Worm (Caenorhabditis elegans): ENCODE measurements around the gene let-70.

The let-70 gene

ce11 chrIV:11082789-11083235 lies 759 bp upstream of the let-70 start:
- no peak for TF ChIP-seq sea-1 (GFP tag; conservative IDR thresholded peaks at IDR 0.05)
- TF ChIP-seq hnd-1 (tag; optimal IDR thresholded peaks at IDR 0.05): no peak
- no peak for TF ChIP-seq flt-1 (GFP tag; IDR thresholded peaks at IDR 0.05)
- no peak for TF ChIP-seq ceh-13 (GFP tag; optimal IDR thresholded peaks at IDR 0.05)
- peak; percentile 51 for TF ChIP-seq hmg-4 (GFP tag; optimal IDR thresholded peaks at IDR 0.05)
- peak; percentile 80 for TF ChIP-seq F13C5.2 (tag; optimal IDR thresholded peaks at IDR 0.05)
- TF ChIP-seq tra-4 (tag; optimal IDR thresholded peaks at IDR 0.05): no peak
- 0 out of 2 replicates have a peak, but pooled peaks have one; percentile 9 for TF ChIP-seq tbx-37 (GFP tag; conservative IDR thresholded peaks at IDR 0.05)

DNA sequence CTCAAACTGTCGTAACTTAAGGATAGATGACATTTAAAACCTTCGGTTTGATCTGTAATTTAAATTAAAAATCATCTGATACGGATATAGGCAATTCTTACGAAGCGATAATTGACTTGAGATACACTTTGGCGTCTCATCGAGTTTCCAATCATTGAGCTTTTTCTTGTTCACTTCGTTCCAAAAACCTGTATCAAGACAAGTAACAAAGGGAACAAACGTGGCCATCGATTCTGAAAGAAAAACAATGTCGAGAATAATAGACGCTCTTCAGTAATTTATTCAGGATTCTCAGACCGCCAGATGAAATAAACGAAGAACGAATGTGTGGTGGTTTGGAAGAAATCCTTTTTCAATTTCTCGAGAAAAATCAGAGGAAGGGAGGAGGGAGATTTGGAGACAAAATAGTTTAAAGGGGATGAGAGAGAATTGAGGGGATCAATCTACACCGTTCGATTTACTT lies 1.2 kb downstream of the let-70 start, which contains the start of gene atg-7:
TSS of gene atg-7 (minus strand) at position 233 of the 463 bp plus-strand sequence.
- TF ChIP-seq pes-1 (GFP tag; IDR thresholded peaks at IDR 0.05) (no peak), B0310.2 (tag; optimal IDR thresholded peaks at IDR 0.05) (no peak), ets-7 (tag; optimal IDR thresholded peaks at IDR 0.05) (no peak), aly-1 (tag; optimal IDR thresholded peaks at IDR 0.05) (no peak), sea-1 (GFP tag; conservative IDR thresholded peaks at IDR 0.05) (no peak)

ce11 chrIV:11078482-11078881 lies 3.6 kb downstream of the let-70 start, which contains the start of gene Y5F2A.4:
Y5F2A.4 (minus strand) TSS chrIV:11078582.
- TF ChIP-seq tra-4 (tag; optimal IDR thresholded peaks at IDR 0.05): no peak
- TF ChIP-seq aly-1 (tag; optimal IDR thresholded peaks at IDR 0.05): no peak
- no peak for TF ChIP-seq ama-1 (optimal IDR thresholded peaks at IDR 0.05)
- no peak for TF ChIP-seq scrt-1 (GFP tag; IDR thresholded peaks at IDR 0.05)
- no peak for TF ChIP-seq hmbx-1 (tag; optimal IDR thresholded peaks at IDR 0.05)

- TF ChIP-seq hnd-1 (tag; optimal IDR thresholded peaks at IDR 0.05): peak; percentile 29
These were observed 11.2 kb downstream of the let-70 start for ce11 chrIV:11070895-11071294.

DNA sequence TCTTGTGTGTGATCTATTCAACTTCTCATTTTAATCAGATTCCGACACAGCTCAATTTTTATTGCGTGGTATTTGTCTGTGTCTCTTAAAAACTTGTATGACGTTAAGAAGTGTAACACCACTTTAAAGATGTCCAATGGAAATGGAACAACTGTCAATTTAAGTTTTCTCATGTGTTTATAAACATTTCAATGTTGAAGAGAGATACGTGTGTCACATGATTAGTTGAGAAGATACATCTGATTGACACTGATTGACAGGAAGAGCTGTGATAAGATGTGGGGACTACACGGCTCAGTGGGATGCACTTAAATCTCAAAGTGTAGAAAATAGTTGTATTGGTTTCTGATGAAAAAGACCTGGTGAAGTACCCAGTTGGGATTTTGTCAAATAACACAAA lies 13.7 kb downstream of the let-70 start:
- TF ChIP-seq tra-4 (tag; optimal IDR thresholded peaks at IDR 0.05) (no peak), pes-1 (GFP tag; IDR thresholded peaks at IDR 0.05) (no peak), ceh-13 (GFP tag; optimal IDR thresholded peaks at IDR 0.05) (no peak), scrt-1 (GFP tag; IDR thresholded peaks at IDR 0.05) (no peak), F13C5.2 (tag; optimal IDR thresholded peaks at IDR 0.05) (no peak), hnd-1 (tag; optimal IDR thresholded peaks at IDR 0.05) (no peak), sea-1 (GFP tag; conservative IDR thresholded peaks at IDR 0.05) (no peak)

- TF ChIP-seq pes-1 (GFP tag; IDR thresholded peaks at IDR 0.05) (no peak), ceh-36 (tag; optimal IDR thresholded peaks at IDR 0.05) (no peak), tbx-37 (GFP tag; conservative IDR thresholded peaks at IDR 0.05) (no peak), ama-1 (optimal IDR thresholded peaks at IDR 0.05) (no peak), hmbx-1 (tag; optimal IDR thresholded peaks at IDR 0.05) (no peak), ceh-13 (GFP tag; optimal IDR thresholded peaks at IDR 0.05) (no peak), scrt-1 (GFP tag; IDR thresholded peaks at IDR 0.05) (no peak), tbx-11 (GFP tag; IDR thresholded peaks at IDR 0.05) (no peak), hmg-4 (GFP tag; optimal IDR thresholded peaks at IDR 0.05) (no peak), aly-1 (tag; optimal IDR thresholded peaks at IDR 0.05) (no peak), flt-1 (GFP tag; IDR thresholded peaks at IDR 0.05) (no peak), B0310.2 (tag; optimal IDR thresholded peaks at IDR 0.05) (no peak), ets-7 (tag; optimal IDR thresholded peaks at IDR 0.05) (no peak), sea-1 (GFP tag; conservative IDR thresholded peaks at IDR 0.05) (no peak), F13C5.2 (tag; optimal IDR thresholded peaks at IDR 0.05) (no peak), hnd-1 (tag; optimal IDR thresholded peaks at IDR 0.05) (no peak)
These were observed 15.1 kb downstream of the let-70 start, which contains the start of gene ttr-17 for ce11 chrIV:11067003-11067402. ttr-17 (minus strand) TSS chrIV:11067026.

- TF ChIP-seq sea-1 (GFP tag; conservative IDR thresholded peaks at IDR 0.05): no peak
These were observed 18.1 kb downstream of the let-70 start, which contains the start of gene ttr-16 for ce11 chrIV:11063962-11064361. ttr-16 (minus strand) TSS chrIV:11064137.

DNA sequence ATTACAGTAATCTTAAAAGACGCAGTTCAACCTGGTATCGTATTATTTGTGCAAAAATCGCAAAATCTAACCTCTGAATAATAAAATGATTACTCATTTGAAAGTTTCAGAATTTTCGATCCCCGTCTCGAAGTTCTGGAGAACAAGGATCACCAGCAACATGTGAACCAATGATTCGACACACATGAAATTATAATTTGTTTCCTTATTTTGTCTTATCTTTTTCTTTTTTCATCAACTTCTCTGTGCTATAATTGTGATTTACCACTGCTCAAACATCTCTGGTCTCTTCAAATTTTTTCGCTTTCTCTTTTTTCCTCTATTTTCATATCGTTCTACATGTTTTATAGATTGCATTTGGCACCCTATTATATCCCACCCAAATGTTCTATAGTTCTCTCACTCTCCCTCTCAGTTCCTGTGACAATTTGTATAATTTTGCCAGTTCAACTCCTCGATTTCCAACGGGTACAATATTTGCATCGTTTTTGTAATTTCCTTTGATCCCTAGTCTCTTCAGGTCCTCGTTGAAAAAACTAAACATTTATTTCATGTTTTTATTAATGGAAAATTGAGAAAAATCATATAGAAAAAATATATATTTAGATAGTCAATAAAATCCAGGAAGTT lies 19.0 kb downstream of the let-70 start:
- TF ChIP-seq B0310.2 (tag; optimal IDR thresholded peaks at IDR 0.05): no peak
- no peak for TF ChIP-seq hmbx-1 (tag; optimal IDR thresholded peaks at IDR 0.05)
- no peak for TF ChIP-seq ceh-13 (GFP tag; optimal IDR thresholded peaks at IDR 0.05)
- TF ChIP-seq hnd-1 (tag; optimal IDR thresholded peaks at IDR 0.05): no peak
- TF ChIP-seq sea-1 (GFP tag; conservative IDR thresholded peaks at IDR 0.05): no peak

- TF ChIP-seq hmg-4 (GFP tag; optimal IDR thresholded peaks at IDR 0.05) (no peak), scrt-1 (GFP tag; IDR thresholded peaks at IDR 0.05) (no peak)
These were observed 28.3 kb downstream of the let-70 start, which contains the start of the genes F36H1.12 and lin-3 for ce11 chrIV:11053652-11054317. F36H1.12 (minus strand) TSS chrIV:11053702. lin-3 (plus strand) TSS chrIV:11054308.
